Worm (Caenorhabditis elegans) whole organism, young adult: Measurements from ENCODE around the gene skpo-1.

Source experiments
- F23B12.7 ChIP-seq: sonication (generic microtip); optimal IDR thresholded peaks from 2 replicates; lab custom pipeline; 2017; ENCODE audit warnings: missing genetic modification characterization, mild to moderate bottlenecking, missing compliant biosample characterization, antibody characterized with exemption, moderate library complexity; ENCODE audit not compliant: insufficient read depth
- nfyb-1 ChIP-seq: fragments of 200-800 bp; sonication (Bioruptor generic); IDR thresholded peaks from 2 replicates; pipeline ENCODE4 v1.3.6; 2022; ENCODE audit warnings: missing genetic modification reagents, missing genetic modification characterization, missing compliant biosample characterization

DNA sequence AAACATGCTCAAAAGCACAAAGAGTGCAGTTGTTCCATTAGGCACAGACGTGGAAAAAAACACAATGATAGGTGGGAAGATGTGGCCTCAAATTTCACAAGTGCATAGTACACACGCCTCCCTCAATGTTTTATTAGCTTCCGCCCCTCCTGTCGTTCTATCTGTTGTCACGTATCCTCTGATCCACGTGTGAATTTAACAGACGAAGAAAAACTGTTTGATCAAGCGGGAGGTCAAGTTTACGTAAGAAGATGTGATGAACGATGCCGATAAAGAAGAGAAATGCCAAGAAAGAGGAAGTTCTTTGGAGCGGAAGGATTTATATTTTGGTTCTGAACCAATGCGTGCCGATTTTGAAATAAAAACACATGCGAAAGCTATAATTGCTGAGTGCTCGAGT is 46.1 kb upstream of the skpo-1 start:
- TF ChIP-seq nfyb-1 (GFP tag; lab: Robert Waterston, UW) (no peak), F23B12.7 (tag; lab: Kevin White, UChicago) (no peak)
